Worm (Caenorhabditis elegans) whole organism, early embryonic: ENCODE data around the gene R74.7.

ENCODE experiments used
- B0310.2 ChIP-seq: sonication (generic microtip); optimal IDR thresholded peaks from 2 replicates; lab custom pipeline; 2016; ENCODE audit warnings: mild to moderate bottlenecking, missing genetic modification characterization, missing compliant biosample characterization
- F13C5.2 ChIP-seq: sonication (generic microtip); optimal IDR thresholded peaks from 2 replicates; lab custom pipeline; 2017; ENCODE audit warnings: mild to moderate bottlenecking, missing genetic modification characterization, inconsistent platforms, missing compliant biosample characterization
- ama-1 ChIP-seq: fragments of 150-350 bp; optimal IDR thresholded peaks from 2 replicates; lab custom pipeline; 2014
- ceh-36 ChIP-seq: sonication (generic microtip); optimal IDR thresholded peaks from 2 replicates; lab custom pipeline; 2016; ENCODE audit warnings: missing genetic modification characterization, inconsistent platforms, missing compliant biosample characterization
- flt-1 ChIP-seq: fragments of 200-800 bp; sonication (Bioruptor generic); IDR thresholded peaks from 2 replicates; pipeline ENCODE4 v1.3.6; 2022; ENCODE audit warnings: missing genetic modification characterization, missing compliant biosample characterization
- hmg-4 ChIP-seq: fragments of 200-800 bp; sonication (Bioruptor generic); optimal IDR thresholded peaks from 2 replicates; lab custom pipeline; 2018; ENCODE audit warnings: mild to moderate bottlenecking, missing genetic modification characterization, missing compliant biosample characterization
- pes-1 ChIP-seq: fragments of 200-800 bp; sonication (Bioruptor generic); IDR thresholded peaks from 2 replicates; pipeline ENCODE4 v1.3.6; 2022; ENCODE audit warnings: missing genetic modification reagents, missing genetic modification characterization, missing compliant biosample characterization

DNA sequence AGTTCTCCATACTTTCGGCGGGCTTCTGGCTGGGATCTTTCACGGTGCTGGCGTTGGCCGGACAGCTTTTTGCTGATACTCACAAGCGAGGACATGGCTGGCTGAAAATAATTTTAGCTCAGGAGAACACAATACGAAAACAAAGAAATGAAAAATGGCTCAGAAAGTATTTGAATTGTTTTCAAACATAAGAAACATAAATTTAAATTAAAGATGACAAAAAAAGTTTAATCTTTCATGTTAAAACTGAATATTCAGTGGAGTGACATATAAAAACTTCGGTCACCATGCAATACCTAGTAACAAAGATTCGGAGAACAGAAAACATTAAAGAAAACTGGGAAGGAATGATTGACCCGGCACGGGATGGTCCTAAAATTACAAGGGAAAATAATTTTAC is 25.7 kb upstream of the R74.7 start, which contains the start of gene C16C10.2:
- TF ChIP-seq ama-1 (lab: Kevin White, UChicago) = no peak
- no peak for TF ChIP-seq hmg-4 (GFP tag; lab: Kevin White, UChicago)
- TF ChIP-seq B0310.2 (tag; lab: Kevin White, UChicago) = no peak
- no peak for TF ChIP-seq pes-1
- no peak for TF ChIP-seq flt-1
- no peak for TF ChIP-seq ceh-36 (tag; lab: Kevin White, UChicago)
- TF ChIP-seq F13C5.2 = no peak
